Fruit fly (Drosophila melanogaster): ENCODE measurements around the gene Gart.

Gene Gart

DNA sequence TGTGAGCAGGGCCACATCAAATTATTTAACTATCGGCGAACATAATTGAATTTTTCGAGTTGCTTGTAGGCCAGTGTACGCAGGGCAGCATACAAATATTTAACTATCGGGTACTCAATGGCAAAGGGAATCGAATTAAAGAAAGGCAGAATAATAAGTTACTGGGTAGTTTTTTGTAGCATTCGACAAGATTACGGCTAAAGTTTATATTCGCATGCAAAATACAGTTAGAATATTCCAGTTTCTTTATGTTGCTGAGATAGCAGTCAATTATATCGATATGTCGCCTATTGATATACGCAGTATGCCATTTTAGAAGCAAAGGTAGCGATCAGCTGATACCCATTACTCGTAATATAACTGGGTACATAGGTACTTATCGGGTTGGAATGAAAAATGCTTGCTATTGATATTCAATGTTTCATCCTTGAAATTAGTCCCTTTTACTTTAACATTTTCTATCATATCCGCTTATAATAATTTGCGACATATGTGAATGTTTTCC, 55.6 kb downstream of the Gart start (continued):
- TF ChIP-seq salr (GFP tag; optimal IDR thresholded peaks at IDR 0.05) (no peak), Ets96B (tag; optimal IDR thresholded peaks at IDR 0.05) (peak; percentile 44), CG9139 (GFP tag; optimal IDR thresholded peaks at IDR 0.05) (no peak), vri (GFP tag; optimal IDR thresholded peaks at IDR 0.05) (no peak), Met (GFP tag; optimal IDR thresholded peaks at IDR 0.05) (no peak), Sox15 (GFP tag; optimal IDR thresholded peaks at IDR 0.05) (no peak), Hr38 (GFP tag; optimal IDR thresholded peaks at IDR 0.05) (no peak), Ets21C (GFP tag; optimal IDR thresholded peaks at IDR 0.05) (peak; percentile 38), Blimp-1 (GFP tag; optimal IDR thresholded peaks at IDR 0.05) (no peak), Sox102F (GFP tag; optimal IDR thresholded peaks at IDR 0.05) (no peak), CG4318 (GFP tag; optimal IDR thresholded peaks at IDR 0.05) (no peak), CG6792 (GFP tag; optimal IDR thresholded peaks at IDR 0.05) (peak; percentile 38), CG34406 (GFP tag; optimal IDR thresholded peaks at IDR 0.05) (peak; percentile 10), topi (GFP tag; optimal IDR thresholded peaks at IDR 0.05) (peak; percentile 69), Lpt (GFP tag; optimal IDR thresholded peaks at IDR 0.05) (no peak), dsx (GFP tag; optimal IDR thresholded peaks at IDR 0.05; ENCODE audit: poor library complexity, severe bottlenecking) (peak; percentile 62), CG8319 (GFP tag; optimal IDR thresholded peaks at IDR 0.05) (no peak), CG32006 (GFP tag; optimal IDR thresholded peaks at IDR 0.05) (peak; percentile 21), Gug (GFP tag; IDR thresholded peaks at IDR 0.05) (no peak), achi (GFP tag; optimal IDR thresholded peaks at IDR 0.05) (no peak), CG1621 (tag; optimal IDR thresholded peaks at IDR 0.05) (peak; percentile 30), pdm3 (GFP tag; optimal IDR thresholded peaks at IDR 0.05) (no peak), acj6 (GFP tag; optimal IDR thresholded peaks at IDR 0.05) (peak; percentile 43), OdsH (GFP tag; optimal IDR thresholded peaks at IDR 0.05) (no peak), CG3032 (tag; optimal IDR thresholded peaks at IDR 0.05) (no peak), esn (GFP tag; optimal IDR thresholded peaks at IDR 0.05) (peak; percentile 57), dac (GFP tag; optimal IDR thresholded peaks at IDR 0.05) (no peak), Sox14 (GFP tag; optimal IDR thresholded peaks at IDR 0.05) (peak; percentile 64), Eip78C (GFP tag) (peak; percentile 86), Eip75B (GFP tag; optimal IDR thresholded peaks at IDR 0.05) (peak; percentile 37), CG10631 (GFP tag; optimal IDR thresholded peaks at IDR 0.05) (peak; percentile 29)

DNA sequence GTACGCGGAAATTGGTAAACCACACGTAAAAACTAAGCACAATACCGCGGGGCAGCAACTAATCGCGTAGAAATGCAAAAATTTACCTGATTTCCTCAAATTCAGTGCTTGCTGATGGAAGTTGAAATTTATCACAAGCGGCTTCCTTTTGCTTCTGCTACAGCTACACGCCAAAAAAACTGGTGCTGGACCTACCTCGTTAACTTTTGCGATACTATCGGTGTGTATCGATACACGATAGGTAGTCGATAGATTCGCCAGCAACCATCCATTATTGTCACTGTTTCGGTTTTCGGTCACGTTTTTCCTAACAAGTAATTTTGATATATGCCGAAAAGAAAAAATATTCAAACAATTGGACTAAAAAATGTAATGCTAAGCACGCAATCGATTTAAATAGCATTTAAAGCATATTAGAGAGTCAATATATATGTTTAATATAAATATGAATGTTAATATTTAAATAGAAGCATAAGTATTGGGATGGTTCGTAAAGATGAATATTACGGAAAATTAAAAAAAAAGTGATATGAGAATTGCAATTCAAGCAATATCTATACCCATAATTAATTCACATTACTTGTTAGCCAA, 56.2 kb downstream of the Gart start, which contains the start of gene Sumo:
TSS of gene Sumo (minus strand) at position 223 of the 591 bp plus-strand sequence.
- TF ChIP-seq CG11902 (GFP tag; optimal IDR thresholded peaks at IDR 0.05) (no peak), Met (GFP tag; optimal IDR thresholded peaks at IDR 0.05) (no peak), net (GFP tag; optimal IDR thresholded peaks at IDR 0.05) (no peak), CG8319 (GFP tag; optimal IDR thresholded peaks at IDR 0.05) (no peak), CG15336 (GFP tag; IDR thresholded peaks at IDR 0.05) (no peak), lz (GFP tag; optimal IDR thresholded peaks at IDR 0.05) (no peak), svp (GFP tag) (no peak), CG11294 (GFP tag; IDR thresholded peaks at IDR 0.05) (no peak), fkh (GFP tag; optimal IDR thresholded peaks at IDR 0.05) (no peak), OdsH (GFP tag; optimal IDR thresholded peaks at IDR 0.05) (peak; percentile 18), CG6854 (GFP tag; optimal IDR thresholded peaks at IDR 0.05) (peak; percentile 60), esn (GFP tag; optimal IDR thresholded peaks at IDR 0.05) (no peak), CG6163 (GFP tag; IDR thresholded peaks at IDR 0.05) (0 out of 3 replicates have a peak, but pooled peaks have one; percentile 6), fd59A (GFP tag; optimal IDR thresholded peaks at IDR 0.05) (peak; percentile 12), CG16779 (tag; optimal IDR thresholded peaks at IDR 0.05) (no peak), Eip93F (GFP tag; optimal IDR thresholded peaks at IDR 0.05) (peak; percentile 41), CG6808 (GFP tag; optimal IDR thresholded peaks at IDR 0.05) (no peak), Eip78C (GFP tag) (peak; percentile 14), pdm3 (GFP tag; optimal IDR thresholded peaks at IDR 0.05) (no peak), salr (GFP tag; optimal IDR thresholded peaks at IDR 0.05) (peak in 1 of 2 experiments; percentile 41), CG9139 (GFP tag; optimal IDR thresholded peaks at IDR 0.05) (no peak), Hr4 (GFP tag; optimal IDR thresholded peaks at IDR 0.05) (no peak), Sox102F (GFP tag; optimal IDR thresholded peaks at IDR 0.05) (no peak), eg (GFP tag; IDR thresholded peaks at IDR 0.05) (peak; percentile 2; the same call in 1 of the 3 replicates), Sox15 (GFP tag; optimal IDR thresholded peaks at IDR 0.05) (peak; percentile 5), CG32006 (GFP tag; optimal IDR thresholded peaks at IDR 0.05) (peak; percentile 11), spab (GFP tag; optimal IDR thresholded peaks at IDR 0.05) (no peak), CG3032 (tag; optimal IDR thresholded peaks at IDR 0.05) (peak; percentile 21), CG6792 (GFP tag; optimal IDR thresholded peaks at IDR 0.05) (no peak), CG8119 (GFP tag; IDR thresholded peaks at IDR 0.05) (0 out of 3 replicates have a peak, but pooled peaks have one; percentile 2)

Data from whole organism, prepupa.